Fruit fly (Drosophila melanogaster): ENCODE measurements around the gene CG43049.

dm6 chr3L:18898770-18899278, 26.1 kb upstream of the CG43049 start, which contains the start of gene RpL26:
- TF ChIP-seq psq (optimal IDR thresholded peaks at IDR 0.05), result no peak
- TF ChIP-seq insv (optimal IDR thresholded peaks at IDR 0.05), result no peak
- TF ChIP-seq ttk (optimal IDR thresholded peaks at IDR 0.05), result no peak
- TF ChIP-seq Myc (optimal IDR thresholded peaks at IDR 0.05), result no peak
- no peak for TF ChIP-seq Sin3A (optimal IDR thresholded peaks at IDR 0.05)
